Fruit fly (Drosophila melanogaster) whole organism, embryonic: ENCODE data around the gene CG10948.

Experiments
- Awh ChIP-seq: fragments of 200-800 bp; sonication (Bioruptor generic); IDR thresholded peaks from 2 replicates; pipeline ENCODE4, ENCODE4 v1.3.6; 2022; ENCODE audit warnings: missing biosample characterization, missing genetic modification characterization
- CG10431 ChIP-seq: fragments of 200-800 bp; sonication (Bioruptor generic); optimal IDR thresholded peaks from 3 replicates; lab custom pipeline; 2018; ENCODE audit warnings: missing biosample characterization, mild to moderate bottlenecking, missing genetic modification characterization
- CG11723 ChIP-seq: fragments of 200-800 bp; sonication (Bioruptor generic); optimal IDR thresholded peaks from 2 replicates; lab custom pipeline; 2017; ENCODE audit warnings: missing biosample characterization, mild to moderate bottlenecking, missing genetic modification characterization
- CG15011 ChIP-seq: fragments of 200-800 bp; sonication (Bioruptor generic); optimal IDR thresholded peaks from 3 replicates; lab custom pipeline; 2018; ENCODE audit warnings: missing biosample characterization, mild to moderate bottlenecking, missing genetic modification characterization
- CG18619 ChIP-seq: fragments of 200-800 bp; sonication (Bioruptor generic); optimal IDR thresholded peaks from 3 replicates; lab custom pipeline; 2017; ENCODE audit warnings: missing biosample characterization, mild to moderate bottlenecking, missing genetic modification characterization
- CG30020 ChIP-seq: fragments of 200-800 bp; optimal IDR thresholded peaks from 2 replicates; lab custom pipeline; 2019; ENCODE audit warnings: missing biosample characterization, mild to moderate bottlenecking, missing genetic modification characterization, moderate library complexity
- CG32767 ChIP-seq: fragments of 200-800 bp; sonication (Bioruptor generic); IDR thresholded peaks from 2 replicates; pipeline ENCODE4 v1.3.6; 2022; ENCODE audit warnings: missing biosample characterization, missing genetic modification characterization
- CG33213 ChIP-seq: fragments of 200-800 bp; sonication (Bioruptor generic); optimal IDR thresholded peaks from 3 replicates; lab custom pipeline; 2016; ENCODE audit warnings: missing biosample characterization, missing genetic modification characterization
- CG4360 ChIP-seq: fragments of 200-800 bp; sonication (Bioruptor generic); IDR thresholded peaks from 2 replicates; pipeline ENCODE4 v1.3.6; 2022; ENCODE audit warnings: missing biosample characterization, missing genetic modification characterization
- CG4820 ChIP-seq: fragments of 200-800 bp; sonication (Bioruptor generic); optimal IDR thresholded peaks from 3 replicates; lab custom pipeline; 2016; ENCODE audit warnings: missing biosample characterization, missing genetic modification characterization
- CG6654 ChIP-seq: fragments of 200-800 bp; sonication (Bioruptor generic); optimal IDR thresholded peaks from 2 replicates; lab custom pipeline; 2017; ENCODE audit warnings: missing biosample characterization, mild to moderate bottlenecking, missing genetic modification characterization
- CG6689 ChIP-seq: fragments of 200-800 bp; sonication (Bioruptor generic); IDR thresholded peaks from 2 replicates; pipeline ENCODE4 v1.3.6; 2022; ENCODE audit warnings: missing biosample characterization, missing genetic modification characterization
- CG7928 ChIP-seq: fragments of 200-800 bp; sonication (Bioruptor generic); optimal IDR thresholded peaks from 2 replicates; lab custom pipeline; 2017; ENCODE audit warnings: missing biosample characterization, mild to moderate bottlenecking, missing genetic modification characterization
- CG7963 ChIP-seq: fragments of 200-800 bp; sonication (Bioruptor generic); IDR thresholded peaks from 3 replicates; pipeline ENCODE4 v1.3.6; 2022; ENCODE audit warnings: missing biosample characterization, missing genetic modification characterization; ENCODE audit not compliant: partially characterized antibody
- CG7987 ChIP-seq: fragments of 200-800 bp; sonication (Bioruptor generic); optimal IDR thresholded peaks from 2 replicates; lab custom pipeline; 2018; ENCODE audit warnings: missing biosample characterization, mild to moderate bottlenecking, missing genetic modification characterization, moderate library complexity
- CG8944 ChIP-seq: fragments of 200-800 bp; sonication (Bioruptor generic); optimal IDR thresholded peaks from 3 replicates; lab custom pipeline; 2016; ENCODE audit warnings: missing biosample characterization, missing genetic modification characterization
- CG9727 ChIP-seq: fragments of 200-800 bp; sonication (Bioruptor generic); optimal IDR thresholded peaks from 3 replicates; lab custom pipeline; 2017; ENCODE audit warnings: missing biosample characterization, mild to moderate bottlenecking, missing genetic modification characterization
- CHES-1-like ChIP-seq: fragments of 200-800 bp; sonication (Bioruptor generic); optimal IDR thresholded peaks from 2 replicates; lab custom pipeline; 2016; ENCODE audit warnings: missing biosample characterization, missing genetic modification characterization
- Dref ChIP-seq: fragments of 200-800 bp; sonication (Bioruptor generic); IDR thresholded peaks from 2 replicates; pipeline ENCODE4 v1.3.6; 2022; ENCODE audit warnings: missing biosample characterization, missing genetic modification characterization
- Mrtf ChIP-seq: fragments of 200-800 bp; sonication (Bioruptor generic); IDR thresholded peaks from 3 replicates; pipeline ENCODE4 v1.3.6; 2022; ENCODE audit warnings: missing biosample characterization, missing genetic modification characterization
- NC2α ChIP-seq: fragments of 200-800 bp; sonication (Bioruptor generic); optimal IDR thresholded peaks from 2 replicates; lab custom pipeline; 2016; ENCODE audit warnings: missing biosample characterization, missing genetic modification characterization
- Sry-δ ChIP-seq: fragments of 200-800 bp; sonication (Bioruptor generic); optimal IDR thresholded peaks from 2 replicates; lab custom pipeline; 2016; ENCODE audit warnings: missing biosample characterization, missing genetic modification characterization
- YL-1 ChIP-seq: fragments of 200-800 bp; sonication (Bioruptor generic); optimal IDR thresholded peaks from 3 replicates; lab custom pipeline; 2017; ENCODE audit warnings: missing biosample characterization, mild to moderate bottlenecking, missing genetic modification characterization
- bsh ChIP-seq, 2 experiments: fragments of 200-800 bp; sonication (Bioruptor generic); optimal IDR thresholded peaks; 2 replicates each; lab custom pipeline; 2017 to 2018; ENCODE audit warnings: mild to moderate bottlenecking in 2 of 2, missing biosample characterization in 2 of 2, missing genetic modification characterization in 2 of 2, moderate library complexity in 1 of 2
- btn ChIP-seq: fragments of 200-800 bp; sonication (Bioruptor generic); optimal IDR thresholded peaks from 2 replicates; lab custom pipeline; 2016; ENCODE audit warnings: missing biosample characterization, missing genetic modification characterization
- cato ChIP-seq: fragments of 200-800 bp; sonication (Bioruptor generic); optimal IDR thresholded peaks from 2 replicates; lab custom pipeline; 2016; ENCODE audit warnings: missing biosample characterization, missing genetic modification characterization, borderline replicate concordance
- caup ChIP-seq: fragments of 200-800 bp; sonication (Bioruptor generic); optimal IDR thresholded peaks from 3 replicates; lab custom pipeline; 2017; ENCODE audit warnings: missing biosample characterization, mild to moderate bottlenecking, missing genetic modification characterization, moderate library complexity; ENCODE audit not compliant: severe bottlenecking
- gcm ChIP-seq: fragments of 200-800 bp; sonication (Bioruptor generic); optimal IDR thresholded peaks from 2 replicates; lab custom pipeline; 2019; ENCODE audit warnings: missing biosample characterization, mild to moderate bottlenecking, missing genetic modification characterization, moderate library complexity
- gt ChIP-seq: fragments of 200-800 bp; sonication (Bioruptor generic); IDR thresholded peaks from 2 replicates; pipeline ENCODE4 v1.3.6; 2022; ENCODE audit warnings: missing biosample characterization, missing genetic modification characterization
- ham ChIP-seq: fragments of 200-800 bp; sonication (Bioruptor generic); IDR thresholded peaks from 2 replicates; pipeline ENCODE4 v1.3.6; 2022; ENCODE audit warnings: missing biosample characterization, missing genetic modification characterization
- her ChIP-seq: fragments of 200-800 bp; sonication (Bioruptor generic); optimal IDR thresholded peaks from 2 replicates; lab custom pipeline; 2016; ENCODE audit warnings: missing biosample characterization, missing genetic modification characterization
- hth ChIP-seq: fragments of >200 bp; optimal IDR thresholded peaks from 2 replicates; lab custom pipeline; 2017; ENCODE audit warnings: inconsistent platforms
- kay ChIP-seq: fragments of 200-800 bp; sonication (Bioruptor generic); optimal IDR thresholded peaks from 2 replicates; lab custom pipeline; 2016; ENCODE audit warnings: missing biosample characterization, missing genetic modification characterization
- klu ChIP-seq: fragments of 200-800 bp; sonication (Bioruptor generic); IDR thresholded peaks from 2 replicates; pipeline ENCODE4 v1.3.6; 2022; ENCODE audit warnings: missing biosample characterization, missing genetic modification characterization
- kni ChIP-seq: fragments of 200-800 bp; sonication (Bioruptor generic); optimal IDR thresholded peaks from 3 replicates; lab custom pipeline; 2017; ENCODE audit warnings: mild to moderate bottlenecking, missing biosample characterization, missing genetic modification reagents, missing genetic modification characterization
- luna ChIP-seq: fragments of 200-800 bp; sonication (Bioruptor generic); optimal IDR thresholded peaks from 2 replicates; lab custom pipeline; 2016; ENCODE audit warnings: missing biosample characterization, missing genetic modification characterization
- mirr ChIP-seq: fragments of 200-800 bp; sonication (Bioruptor generic); optimal IDR thresholded peaks from 3 replicates; lab custom pipeline; 2018; ENCODE audit warnings: missing biosample characterization, mild to moderate bottlenecking, missing genetic modification characterization
- nerfin-2 ChIP-seq: fragments of 200-800 bp; sonication (Bioruptor generic); IDR thresholded peaks from 2 replicates; pipeline ENCODE4 v1.3.6; 2022; ENCODE audit warnings: missing biosample characterization, missing genetic modification characterization; ENCODE audit not compliant: partially characterized antibody
- schlank ChIP-seq: fragments of 200-800 bp; sonication (Bioruptor generic); optimal IDR thresholded peaks from 2 replicates; lab custom pipeline; 2018; ENCODE audit warnings: missing biosample characterization, mild to moderate bottlenecking, missing genetic modification characterization
- scrt ChIP-seq: fragments of 200-800 bp; sonication (Bioruptor generic); optimal IDR thresholded peaks from 2 replicates; lab custom pipeline; 2018; ENCODE audit warnings: missing biosample characterization, mild to moderate bottlenecking, missing genetic modification characterization, moderate library complexity
- sd ChIP-seq: fragments of 200-800 bp; sonication (Bioruptor generic); optimal IDR thresholded peaks from 3 replicates; lab custom pipeline; 2018; ENCODE audit warnings: missing biosample characterization, mild to moderate bottlenecking, missing genetic modification characterization, moderate library complexity
- sens-2 ChIP-seq: fragments of 200-800 bp; sonication (Bioruptor generic); IDR thresholded peaks from 2 replicates; pipeline ENCODE4 v1.3.6; 2022; ENCODE audit warnings: missing biosample characterization, missing genetic modification characterization
- slou ChIP-seq: fragments of 200-800 bp; sonication (Bioruptor generic); optimal IDR thresholded peaks from 3 replicates; lab custom pipeline; 2016; ENCODE audit warnings: missing biosample characterization, missing genetic modification characterization
- sqz ChIP-seq: fragments of 200-800 bp; sonication (Bioruptor generic); optimal IDR thresholded peaks from 3 replicates; lab custom pipeline; 2018; ENCODE audit warnings: missing biosample characterization, mild to moderate bottlenecking, missing genetic modification characterization
- stwl ChIP-seq: fragments of 200-800 bp; sonication (Bioruptor generic); optimal IDR thresholded peaks from 3 replicates; lab custom pipeline; 2018; ENCODE audit warnings: missing biosample characterization, mild to moderate bottlenecking, missing genetic modification characterization, moderate library complexity
- trem ChIP-seq: fragments of 200-800 bp; optimal IDR thresholded peaks from 3 replicates; lab custom pipeline; 2019; ENCODE audit warnings: missing biosample characterization, mild to moderate bottlenecking, missing genetic modification characterization, moderate library complexity
- usp ChIP-seq: fragments of >200 bp; optimal IDR thresholded peaks from 2 replicates; lab custom pipeline; 2017; ENCODE audit warnings: missing biosample characterization, missing genetic modification characterization
- wek ChIP-seq: fragments of 200-800 bp; sonication (Bioruptor generic); optimal IDR thresholded peaks from 3 replicates; lab custom pipeline; 2018; ENCODE audit warnings: missing biosample characterization, mild to moderate bottlenecking, missing genetic modification characterization, moderate library complexity
- z ChIP-seq: fragments of 200-800 bp; sonication (Bioruptor generic); IDR thresholded peaks from 3 replicates; pipeline ENCODE4 v1.3.6; 2022; ENCODE audit warnings: missing biosample characterization, missing genetic modification characterization

Gene CG10948

DNA sequence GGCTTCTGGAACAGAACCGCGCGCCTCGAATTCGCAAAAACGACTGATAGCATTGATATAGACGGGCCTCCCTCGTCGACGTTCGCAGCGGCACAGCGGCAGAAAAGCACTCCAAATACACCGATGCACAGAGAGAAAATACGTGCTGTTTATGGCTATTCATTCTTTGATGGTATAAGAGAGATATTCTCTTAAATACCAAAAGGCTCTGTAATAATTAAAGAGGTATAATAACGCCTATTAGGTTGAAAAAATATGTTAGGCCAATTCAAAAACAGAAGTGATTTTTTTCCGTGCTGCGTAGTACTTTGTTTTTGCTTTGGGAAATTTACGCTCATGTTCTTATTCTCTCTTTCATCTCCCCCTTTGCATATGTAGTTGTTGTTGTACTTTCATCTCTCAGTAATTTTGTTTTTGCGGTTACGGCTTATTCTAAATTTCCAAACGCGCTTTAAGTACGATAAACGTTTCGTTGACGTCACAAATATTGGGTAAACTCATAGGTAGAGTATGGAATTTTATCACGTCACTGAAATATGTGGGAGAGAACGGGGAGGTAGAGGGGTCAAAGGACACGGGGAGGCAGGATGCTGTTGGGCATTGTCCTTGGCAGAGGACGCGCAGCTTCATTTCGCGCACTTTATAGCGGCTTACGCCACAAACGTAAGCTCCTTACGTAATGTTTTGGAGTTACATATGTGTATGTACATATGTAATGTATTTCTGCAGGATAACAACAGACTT lies 6.7 kb downstream of the CG10948 start, which contains the start of gene nebu (continued):
- TF ChIP-seq hth (no peak), z (GFP tag; lab: Robert Waterston, UW) (peak; percentile 64; the same call in 2 of the 3 replicates), Sry-δ (GFP tag; lab: Kevin White, UChicago) (peak; percentile 73), wek (peak; percentile 80), schlank (tag; lab: Kevin White, UChicago) (peak; percentile 96), YL-1 (GFP tag; lab: Kevin White, UChicago) (peak; percentile 55), her (GFP tag; lab: Kevin White, UChicago) (peak; percentile 96), cato (GFP tag; lab: Kevin White, UChicago) (peak; percentile 80), CG30020 (tag; lab: Kevin White, UChicago) (peak; percentile 50), Awh (peak; percentile 96), CG10431 (GFP tag; lab: Kevin White, UChicago) (peak; percentile 25), Mrtf (peak; percentile 96), nerfin-2 (no peak), CG9727 (GFP tag; lab: Kevin White, UChicago) (peak; percentile 96), usp (GFP tag; lab: Kevin White, UChicago) (no peak), CG7987 (GFP tag; lab: Kevin White, UChicago) (peak; percentile 79), klu (GFP tag; lab: Robert Waterston, UW) (peak; percentile 94), btn (GFP tag; lab: Kevin White, UChicago) (peak; percentile 81), sqz (GFP tag; lab: Kevin White, UChicago) (peak; percentile 72), gcm (GFP tag; lab: Kevin White, UChicago) (peak; percentile 89), sd (tag; lab: Kevin White, UChicago) (peak; percentile 91), CG11723 (peak; percentile 90), caup (GFP tag; lab: Kevin White, UChicago) (peak; percentile 98), CG4820 (GFP tag; lab: Kevin White, UChicago) (peak; percentile 91), CG32767 (GFP tag; lab: Robert Waterston, UW) (peak; percentile 93), kay (GFP tag; lab: Kevin White, UChicago) (peak; percentile 94), CG33213 (GFP tag; lab: Kevin White, UChicago) (peak; percentile 96), CHES-1-like (GFP tag; lab: Kevin White, UChicago) (peak; percentile 98), CG8944 (peak; percentile 97), trem (tag; lab: Kevin White, UChicago) (peak; percentile 57), stwl (no peak), luna (GFP tag; lab: Kevin White, UChicago) (peak; percentile 98), ham (GFP tag; lab: Robert Waterston, UW) (peak; percentile 84; the same call in 1 of the 2 replicates), sens-2 (peak; percentile 81; the same call in 1 of the 2 replicates), gt (no peak; the same call in none of the 2 replicates), NC2α (peak; percentile 91), CG6689 (GFP tag; lab: Robert Waterston, UW) (peak; percentile 94; the same call in 1 of the 2 replicates), CG6654 (peak; percentile 69), CG7928 (GFP tag; lab: Kevin White, UChicago) (peak; percentile 78), mirr (GFP tag; lab: Kevin White, UChicago) (peak; percentile 88), CG4360 (peak; percentile 66), CG7963 (no peak), slou (GFP tag; lab: Kevin White, UChicago) (peak; percentile 86), CG18619 (GFP tag; lab: Kevin White, UChicago) (peak; percentile 96), CG15011 (GFP tag; lab: Kevin White, UChicago) (peak; percentile 91), Dref (GFP tag; lab: Robert Waterston, UW) (no peak), bsh (GFP tag; optimal IDR thresholded peaks at IDR 0.05; lab: Kevin White, UChicago) (peak; percentile 92), scrt (GFP tag; lab: Kevin White, UChicago) (peak; percentile 95), kni (GFP tag; lab: Kevin White, UChicago) (no peak)
